Fruit fly (Drosophila melanogaster): ENCODE results near the gene CG9922.

Gene CG9922

DNA sequence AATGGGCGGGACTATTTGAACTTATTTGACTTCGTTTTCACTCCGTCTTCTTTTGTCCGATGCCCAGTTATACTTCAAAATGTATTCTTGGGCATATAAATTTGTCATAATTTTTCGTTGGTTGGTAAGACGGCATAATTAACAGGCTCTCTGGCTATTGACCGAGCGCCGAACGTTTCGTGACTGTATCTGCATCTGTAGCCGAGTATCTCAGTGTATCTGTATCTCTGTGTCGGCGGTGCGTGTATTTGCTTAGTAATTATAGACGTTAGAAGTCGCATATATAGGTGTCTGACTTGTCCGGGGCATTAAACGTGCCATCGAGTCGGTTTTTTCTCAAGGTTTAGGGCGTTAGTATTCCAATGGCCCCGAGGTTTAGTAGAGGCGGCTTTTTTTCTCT is 31.0 kb downstream of the CG9922 start (continued):
- TF ChIP-seq jing (GFP tag; optimal IDR thresholded peaks at IDR 0.05): no peak
- peak; percentile 7 for TF ChIP-seq CG2202 (tag; optimal IDR thresholded peaks at IDR 0.05)
- peak; percentile 87; the same call in 2 of the 4 replicates for TF ChIP-seq chinmo (GFP tag; IDR thresholded peaks at IDR 0.05; ENCODE audit: partially characterized antibody)
- TF ChIP-seq CG13296 (GFP tag; optimal IDR thresholded peaks at IDR 0.05): peak; percentile 30
- TF ChIP-seq eyg (GFP tag; optimal IDR thresholded peaks at IDR 0.05): no peak
- peak; percentile 52; the same call in 1 of the 2 replicates for TF ChIP-seq Awh (GFP tag; IDR thresholded peaks at IDR 0.05)
- TF ChIP-seq so (GFP tag; IDR thresholded peaks at IDR 0.05): peak; percentile 53; the same call in 1 of the 3 replicates
- no peak for TF ChIP-seq CG11085 (GFP tag; IDR thresholded peaks at IDR 0.05)
- peak; percentile 36 for TF ChIP-seq ftz-f1 (GFP tag; optimal IDR thresholded peaks at IDR 0.05)
- TF ChIP-seq kni (GFP tag; optimal IDR thresholded peaks at IDR 0.05): peak; percentile 28
- peak; percentile 6 for TF ChIP-seq CG6813 (GFP tag; optimal IDR thresholded peaks at IDR 0.05)
- TF ChIP-seq bowl (GFP tag; IDR thresholded peaks at IDR 0.05): no peak
- peak; percentile 4 for TF ChIP-seq cwo (GFP tag; optimal IDR thresholded peaks at IDR 0.05)
- TF ChIP-seq Vsx1 (GFP tag; optimal IDR thresholded peaks at IDR 0.05): peak; percentile 23
- no peak for TF ChIP-seq grn (GFP tag; optimal IDR thresholded peaks at IDR 0.05)
- no peak for TF ChIP-seq NK7.1 (GFP tag; optimal IDR thresholded peaks at IDR 0.05)
- TF ChIP-seq CG18011 (GFP tag; optimal IDR thresholded peaks at IDR 0.05): no peak
- 0 out of 3 replicates have a peak, but pooled peaks have one; percentile 39 for TF ChIP-seq otp (GFP tag; IDR thresholded peaks at IDR 0.05)
- TF ChIP-seq CG1792 (GFP tag; optimal IDR thresholded peaks at IDR 0.05): no peak
- no peak for TF ChIP-seq exex (tag; optimal IDR thresholded peaks at IDR 0.05)
- TF ChIP-seq az2 (GFP tag; optimal IDR thresholded peaks at IDR 0.05): no peak
- TF ChIP-seq CG15514 (GFP tag; optimal IDR thresholded peaks at IDR 0.05): peak; percentile 15
- peak; percentile 30 for TF ChIP-seq cg (GFP tag; optimal IDR thresholded peaks at IDR 0.05)
- TF ChIP-seq CG8281 (tag; optimal IDR thresholded peaks at IDR 0.05): peak; percentile 16
- no peak for TF ChIP-seq CG8290 (GFP tag; optimal IDR thresholded peaks at IDR 0.05)
- TF ChIP-seq CG8290 (tag; optimal IDR thresholded peaks at IDR 0.05): peak in 1 of 2 experiments; percentile 27
- TF ChIP-seq CG13894 (tag; optimal IDR thresholded peaks at IDR 0.05): peak; percentile 18
- 0 out of 2 replicates have a peak, but pooled peaks have one; percentile 19 for TF ChIP-seq CG13287 (GFP tag; IDR thresholded peaks at IDR 0.05; ENCODE audit: partially characterized antibody)
- TF ChIP-seq ci (GFP tag; IDR thresholded peaks at IDR 0.05): 0 out of 3 replicates have a peak, but pooled peaks have one; percentile 55
- TF ChIP-seq CG2678 (tag; optimal IDR thresholded peaks at IDR 0.05): peak; percentile 29
- TF ChIP-seq HHEX (GFP tag; optimal IDR thresholded peaks at IDR 0.05): peak; percentile 22
- TF ChIP-seq Med (GFP tag): peak; percentile 78
- TF ChIP-seq maf-S (GFP tag; optimal IDR thresholded peaks at IDR 0.05): no peak
- no peak for TF ChIP-seq CG1603 (tag; optimal IDR thresholded peaks at IDR 0.05)
- TF ChIP-seq Blimp-1 (GFP tag; optimal IDR thresholded peaks at IDR 0.05): no peak
- TF ChIP-seq tll (GFP tag; optimal IDR thresholded peaks at IDR 0.05): peak in 1 of 2 experiments; percentile 43
- peak; percentile 6 for TF ChIP-seq lab (GFP tag; optimal IDR thresholded peaks at IDR 0.05)
- TF ChIP-seq Hmr (GFP tag; optimal IDR thresholded peaks at IDR 0.05): peak; percentile 34
- TF ChIP-seq Rfx (GFP tag; IDR thresholded peaks at IDR 0.05): 0 out of 2 replicates have a peak, but pooled peaks have one; percentile 27

dm6 chr3R:14003845-14004244 is 32.4 kb downstream of the CG9922 start:
- TF ChIP-seq Blimp-1 (GFP tag; optimal IDR thresholded peaks at IDR 0.05): no peak
- peak; percentile 9 for TF ChIP-seq CG10209 (GFP tag; optimal IDR thresholded peaks at IDR 0.05)
- peak; percentile 6 for TF ChIP-seq CG12769 (tag; optimal IDR thresholded peaks at IDR 0.05)
- no peak for TF ChIP-seq hth (optimal IDR thresholded peaks at IDR 0.05)
- TF ChIP-seq Hr51 (GFP tag; optimal IDR thresholded peaks at IDR 0.05): no peak
- TF ChIP-seq Med (GFP tag): peak; percentile 43
- TF ChIP-seq CG13894 (tag; optimal IDR thresholded peaks at IDR 0.05): peak; percentile 95
- no peak for TF ChIP-seq aop (GFP tag; IDR thresholded peaks at IDR 0.05)
- peak; percentile 78; the same call in 1 of the 4 replicates for TF ChIP-seq chinmo (GFP tag; IDR thresholded peaks at IDR 0.05; ENCODE audit: partially characterized antibody)
- peak; percentile 57; the same call in 1 of the 2 replicates for TF ChIP-seq rib (GFP tag; IDR thresholded peaks at IDR 0.05)
- TF ChIP-seq cwo (GFP tag; optimal IDR thresholded peaks at IDR 0.05): peak; percentile 33
- TF ChIP-seq ftz-f1 (GFP tag; optimal IDR thresholded peaks at IDR 0.05): peak; percentile 7
- TF ChIP-seq Hmr (GFP tag; optimal IDR thresholded peaks at IDR 0.05): peak; percentile 20
- peak; percentile 44 for TF ChIP-seq sd (tag; optimal IDR thresholded peaks at IDR 0.05)
- no peak for TF ChIP-seq ac (GFP tag; optimal IDR thresholded peaks at IDR 0.05)
